Fruit fly (Drosophila melanogaster): Measurements from ENCODE around the gene shakB.

DNA sequence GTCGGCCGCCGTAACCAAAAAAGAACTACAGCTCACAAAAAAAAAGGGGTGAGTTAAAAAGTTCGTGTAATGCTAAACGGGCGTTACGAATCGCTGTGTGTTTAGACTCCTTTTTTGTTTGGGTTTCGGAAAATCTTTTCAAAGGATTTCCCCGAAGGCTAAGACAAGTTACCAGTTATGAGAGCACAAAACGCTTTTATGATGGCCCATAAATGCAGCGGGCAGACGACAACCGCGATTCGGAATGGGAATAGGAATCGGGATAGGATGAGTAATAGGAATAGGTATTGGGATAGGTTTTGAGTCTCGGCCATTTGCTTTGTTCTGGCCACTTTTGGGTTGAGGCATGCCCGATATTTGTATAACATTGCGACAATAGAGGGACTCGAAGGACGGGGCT lies 202.4 kb downstream of the shakB start:
- TF ChIP-seq dmrt93B (GFP tag; optimal IDR thresholded peaks at IDR 0.05) (no peak), lola (GFP tag; optimal IDR thresholded peaks at IDR 0.05) (no peak), woc (GFP tag; optimal IDR thresholded peaks at IDR 0.05) (no peak), dsf (GFP tag; optimal IDR thresholded peaks at IDR 0.05; ENCODE audit: borderline replicate concordance) (no peak), pan (optimal IDR thresholded peaks at IDR 0.05) (no peak), Dfd (GFP tag; optimal IDR thresholded peaks at IDR 0.05) (no peak), Hnf4 (GFP tag; optimal IDR thresholded peaks at IDR 0.05) (no peak), br (GFP tag; optimal IDR thresholded peaks at IDR 0.05) (no peak), usp (GFP tag; optimal IDR thresholded peaks at IDR 0.05) (no peak), Abd-B (GFP tag; optimal IDR thresholded peaks at IDR 0.05) (no peak), h (GFP tag; optimal IDR thresholded peaks at IDR 0.05) (no peak)

Measured in whole organism, wandering third instar larva.